Worm (Caenorhabditis elegans): ENCODE measurements around the gene F15E6.9.

DNA sequence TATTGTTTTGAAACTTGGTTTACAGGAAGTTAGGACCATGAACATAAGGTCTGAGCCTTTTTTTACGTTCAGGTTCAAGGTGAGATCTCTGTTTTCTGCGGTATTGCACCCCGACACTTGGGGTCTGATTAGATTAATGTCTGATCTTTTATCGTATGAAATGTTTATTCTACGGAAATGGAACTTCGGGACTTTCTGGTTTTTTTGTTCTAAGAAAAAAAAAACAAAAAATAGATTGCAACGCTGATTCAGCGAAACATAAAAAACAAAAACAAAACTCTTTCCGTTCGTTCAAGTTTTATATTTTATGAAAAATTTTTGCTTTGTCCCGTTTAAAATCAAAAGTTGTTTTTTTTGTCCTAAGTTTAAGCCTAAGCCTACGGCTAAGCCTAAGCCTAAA is 33.7 kb downstream of the F15E6.9 start, which contains the start of gene F36A4.5:
- TF ChIP-seq ama-1 (optimal IDR thresholded peaks at IDR 0.05) (no peak), ets-7 (tag; optimal IDR thresholded peaks at IDR 0.05) (no peak), sea-1 (GFP tag; conservative IDR thresholded peaks at IDR 0.05) (no peak), ceh-36 (tag; optimal IDR thresholded peaks at IDR 0.05) (no peak), hnd-1 (tag; optimal IDR thresholded peaks at IDR 0.05) (no peak), aly-1 (tag; optimal IDR thresholded peaks at IDR 0.05) (no peak), hmbx-1 (tag; optimal IDR thresholded peaks at IDR 0.05) (no peak)
